Worm (Caenorhabditis elegans) whole organism, early embryonic: ENCODE results near the gene cyp-13A2.

Experiments used
- B0310.2 ChIP-seq: sonication (generic microtip); optimal IDR thresholded peaks from 2 replicates; lab custom pipeline; 2016; ENCODE audit warnings: mild to moderate bottlenecking, missing genetic modification characterization, missing compliant biosample characterization
- F13C5.2 ChIP-seq: sonication (generic microtip); optimal IDR thresholded peaks from 2 replicates; lab custom pipeline; 2017; ENCODE audit warnings: mild to moderate bottlenecking, missing genetic modification characterization, inconsistent platforms, missing compliant biosample characterization
- aly-1 ChIP-seq: sonication (generic microtip); optimal IDR thresholded peaks from 2 replicates; lab custom pipeline; 2016; ENCODE audit warnings: missing genetic modification characterization, missing compliant biosample characterization
- ama-1 ChIP-seq: fragments of 150-350 bp; optimal IDR thresholded peaks from 2 replicates; lab custom pipeline; 2014
- ceh-13 ChIP-seq: fragments of 200-800 bp; sonication (Bioruptor generic); optimal IDR thresholded peaks from 2 replicates; lab custom pipeline; 2018; ENCODE audit warnings: mild to moderate bottlenecking, missing genetic modification characterization, missing compliant biosample characterization
- flt-1 ChIP-seq: fragments of 200-800 bp; sonication (Bioruptor generic); IDR thresholded peaks from 2 replicates; pipeline ENCODE4 v1.3.6; 2022; ENCODE audit warnings: missing genetic modification characterization, missing compliant biosample characterization
- hmbx-1 ChIP-seq: sonication (generic microtip); optimal IDR thresholded peaks from 2 replicates; lab custom pipeline; 2016; ENCODE audit warnings: mild to moderate bottlenecking, missing genetic modification characterization, missing compliant biosample characterization
- hmg-4 ChIP-seq: fragments of 200-800 bp; sonication (Bioruptor generic); optimal IDR thresholded peaks from 2 replicates; lab custom pipeline; 2018; ENCODE audit warnings: mild to moderate bottlenecking, missing genetic modification characterization, missing compliant biosample characterization
- hnd-1 ChIP-seq: sonication (generic microtip); optimal IDR thresholded peaks from 2 replicates; lab custom pipeline; 2016; ENCODE audit warnings: missing genetic modification characterization, missing compliant biosample characterization
- pes-1 ChIP-seq: fragments of 200-800 bp; sonication (Bioruptor generic); IDR thresholded peaks from 2 replicates; pipeline ENCODE4 v1.3.6; 2022; ENCODE audit warnings: missing genetic modification reagents, missing genetic modification characterization, missing compliant biosample characterization
- scrt-1 ChIP-seq: fragments of 200-800 bp; sonication (Bioruptor generic); IDR thresholded peaks from 2 replicates; pipeline ENCODE4 v1.3.6; 2022; ENCODE audit warnings: missing genetic modification characterization, missing compliant biosample characterization
- tra-4 ChIP-seq: sonication (generic microtip); optimal IDR thresholded peaks from 2 replicates; lab custom pipeline; 2017; ENCODE audit warnings: missing genetic modification characterization, missing compliant biosample characterization

DNA sequence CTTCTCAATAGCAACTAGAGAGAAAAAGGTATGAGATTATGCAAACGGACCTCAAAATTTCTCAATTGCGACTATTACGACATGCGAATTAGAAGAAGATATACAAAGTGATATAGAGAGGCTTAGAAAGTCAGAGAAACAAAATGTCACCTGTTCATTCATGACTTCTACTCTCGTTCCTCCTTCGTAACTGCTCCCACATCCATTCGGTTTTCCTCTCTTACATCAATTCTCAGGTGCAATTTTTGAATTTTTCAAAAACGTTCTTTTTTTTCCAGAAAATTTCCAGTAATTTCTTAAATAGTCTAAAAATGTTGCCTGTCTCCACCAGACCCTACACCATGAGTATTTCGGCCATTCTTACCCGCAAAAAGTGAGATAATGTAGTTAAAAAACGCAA is 22.7 kb downstream of the cyp-13A2 start:
- TF ChIP-seq aly-1 (tag; lab: Kevin White, UChicago) = no peak
- TF ChIP-seq flt-1 = no peak
- TF ChIP-seq ama-1 (lab: Kevin White, UChicago) = no peak
- TF ChIP-seq hmbx-1 (tag; lab: Kevin White, UChicago) = no peak
- no peak for TF ChIP-seq tra-4 (tag; lab: Kevin White, UChicago)
- TF ChIP-seq ceh-13 (GFP tag; lab: Kevin White, UChicago) = no peak
- no peak for TF ChIP-seq scrt-1 (GFP tag; lab: Robert Waterston, UW)
- TF ChIP-seq F13C5.2 (tag; lab: Kevin White, UChicago) = no peak
- TF ChIP-seq B0310.2 (tag; lab: Kevin White, UChicago) = no peak
- TF ChIP-seq pes-1 = no peak
- no peak for TF ChIP-seq hnd-1
- TF ChIP-seq hmg-4 (GFP tag; lab: Kevin White, UChicago) = no peak
